Comparison of ENCODE assay signal across 1 fruit fly cellular context in the genomic region with DNA sequence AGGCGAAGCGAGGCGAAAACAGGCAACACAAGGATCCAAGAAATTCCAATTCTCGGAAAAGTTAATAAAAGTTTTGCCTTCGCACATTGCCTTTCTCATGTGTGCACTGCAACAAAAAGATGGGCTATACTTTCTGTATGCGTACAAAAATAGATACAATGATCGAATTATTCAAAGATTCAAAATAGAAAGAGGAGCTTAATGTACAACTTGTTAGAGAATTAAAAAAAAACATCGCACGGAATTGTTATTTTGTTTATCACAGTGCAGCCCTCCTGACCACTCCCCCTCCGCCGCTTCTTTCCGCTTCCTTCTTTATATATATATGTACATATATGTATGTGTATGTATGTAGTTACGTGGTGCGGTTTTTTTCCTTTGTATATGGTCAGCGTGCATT.
TF ChIP-seq lines count a peak whose summit lies in the region.

No protein-coding gene starts in this region.

TF ChIP-seq in whole organism, embryonic, 481 proteins besides CTCF, POLR2A, EP300 and RAD21 (continued from another document):
- no peak; the same call in 2 of the 3 replicates for TF ChIP-seq B-H1 (GFP tag; IDR thresholded peaks at IDR 0.05; lab: Robert Waterston, UW)
- no peak for TF ChIP-seq Ets97D (GFP tag; optimal IDR thresholded peaks at IDR 0.05; lab: Kevin White, UChicago)
- TF ChIP-seq CG32532 (GFP tag; IDR thresholded peaks at IDR 0.05; lab: Robert Waterston, UW), result no peak
- TF ChIP-seq dysf (GFP tag; IDR thresholded peaks at IDR 0.05; lab: Robert Waterston, UW), result peak; percentile 38; the same call in 1 of the 3 replicates
- no peak for TF ChIP-seq wdn (GFP tag; IDR thresholded peaks at IDR 0.05; lab: Robert Waterston, UW)
- peak; percentile 29 for TF ChIP-seq CG12391 (tag; optimal IDR thresholded peaks at IDR 0.05; lab: Kevin White, UChicago)
- peak; percentile 62 for TF ChIP-seq dmrt11E (tag; optimal IDR thresholded peaks at IDR 0.05; lab: Kevin White, UChicago)
- TF ChIP-seq CG17361 (GFP tag; IDR thresholded peaks at IDR 0.05; lab: Robert Waterston, UW), result 0 out of 3 replicates have a peak, but pooled peaks have one; percentile 22
- TF ChIP-seq bowl (GFP tag; IDR thresholded peaks at IDR 0.05; lab: Robert Waterston, UW), result no peak
- TF ChIP-seq HLHmδ (GFP tag; optimal IDR thresholded peaks at IDR 0.05; lab: Kevin White, UChicago), result no peak
- TF ChIP-seq CG4404 (GFP tag; IDR thresholded peaks at IDR 0.05; lab: Robert Waterston, UW), result peak; percentile 29; the same call in 1 of the 2 replicates
- peak; percentile 37 for TF ChIP-seq CG11504 (tag; optimal IDR thresholded peaks at IDR 0.05; lab: Kevin White, UChicago)
- no peak for TF ChIP-seq pita (GFP tag; optimal IDR thresholded peaks at IDR 0.05; lab: Kevin White, UChicago)
- TF ChIP-seq sens-2 (GFP tag; IDR thresholded peaks at IDR 0.05; lab: Robert Waterston, UW), result 0 out of 2 replicates have a peak, but pooled peaks have one; percentile 19
- no peak for TF ChIP-seq bcd (GFP tag; optimal IDR thresholded peaks at IDR 0.05; lab: Kevin White, UChicago)
- no peak for TF ChIP-seq vfl (GFP tag; optimal IDR thresholded peaks at IDR 0.05; lab: Kevin White, UChicago)
- peak; percentile 33 for TF ChIP-seq CG14710 (tag; optimal IDR thresholded peaks at IDR 0.05; lab: Kevin White, UChicago)
- no peak for TF ChIP-seq CG18764 (GFP tag; optimal IDR thresholded peaks at IDR 0.05; lab: Kevin White, UChicago)
- no peak for TF ChIP-seq HmgD (GFP tag; optimal IDR thresholded peaks at IDR 0.05; lab: Kevin White, UChicago)
- no peak for TF ChIP-seq Hand (GFP tag; optimal IDR thresholded peaks at IDR 0.05; lab: Kevin White, UChicago)
- TF ChIP-seq gem (tag; optimal IDR thresholded peaks at IDR 0.05; lab: Kevin White, UChicago), result peak; percentile 64
- TF ChIP-seq ro (GFP tag; IDR thresholded peaks at IDR 0.05; lab: Robert Waterston, UW), result no peak
- TF ChIP-seq Dll (GFP tag; IDR thresholded peaks at IDR 0.05; lab: Robert Waterston, UW; ENCODE audit: partially characterized antibody), result no peak
- TF ChIP-seq emc (GFP tag; optimal IDR thresholded peaks at IDR 0.05; lab: Kevin White, UChicago), result no peak
- no peak for TF ChIP-seq Nf-YC (tag; optimal IDR thresholded peaks at IDR 0.05; lab: Kevin White, UChicago)
- TF ChIP-seq CG8765 (GFP tag; IDR thresholded peaks at IDR 0.05; lab: Robert Waterston, UW), result no peak
- TF ChIP-seq CG18599 (GFP tag; optimal IDR thresholded peaks at IDR 0.05; lab: Kevin White, UChicago), result no peak
- TF ChIP-seq tna (GFP tag; IDR thresholded peaks at IDR 0.05; lab: Robert Waterston, UW; ENCODE audit: partially characterized antibody), result no peak
- no peak for TF ChIP-seq gcm2 (GFP tag; optimal IDR thresholded peaks at IDR 0.05; lab: Kevin White, UChicago)
- TF ChIP-seq CG7271 (tag; optimal IDR thresholded peaks at IDR 0.05; lab: Kevin White, UChicago), result no peak
- no peak for TF ChIP-seq gt (GFP tag; IDR thresholded peaks at IDR 0.05; lab: Robert Waterston, UW)
- 0 out of 2 replicates have a peak, but pooled peaks have one; percentile 18 for TF ChIP-seq ap (GFP tag; IDR thresholded peaks at IDR 0.05; lab: Robert Waterston, UW)
- no peak for TF ChIP-seq kah (GFP tag; optimal IDR thresholded peaks at IDR 0.05; lab: Kevin White, UChicago)
- no peak for TF ChIP-seq repo (GFP tag; optimal IDR thresholded peaks at IDR 0.05; lab: Kevin White, UChicago)
- TF ChIP-seq D (optimal IDR thresholded peaks at IDR 0.05; lab: Kevin White, UChicago), result no peak
- peak; percentile 22 for TF ChIP-seq D (GFP tag; optimal IDR thresholded peaks at IDR 0.05; lab: Kevin White, UChicago)
- no peak for TF ChIP-seq luna (GFP tag; optimal IDR thresholded peaks at IDR 0.05; lab: Kevin White, UChicago)
- no peak for TF ChIP-seq CG3995 (GFP tag; optimal IDR thresholded peaks at IDR 0.05; lab: Kevin White, UChicago)
- TF ChIP-seq vnd (GFP tag; IDR thresholded peaks at IDR 0.05; lab: Robert Waterston, UW; ENCODE audit: partially characterized antibody), result no peak
- TF ChIP-seq Dbx (GFP tag; IDR thresholded peaks at IDR 0.05; lab: Robert Waterston, UW), result no peak
- TF ChIP-seq CG2129 (GFP tag; IDR thresholded peaks at IDR 0.05; lab: Robert Waterston, UW; ENCODE audit: partially characterized antibody), result no peak
- no peak for TF ChIP-seq CG6272 (GFP tag; IDR thresholded peaks at IDR 0.05; lab: Robert Waterston, UW)
- TF ChIP-seq row (GFP tag; IDR thresholded peaks at IDR 0.05; lab: Robert Waterston, UW), result peak; percentile 55
- TF ChIP-seq E2f1 (GFP tag; IDR thresholded peaks at IDR 0.05; lab: Robert Waterston, UW), result no peak; the same call in 1 of the 2 replicates
- no peak for TF ChIP-seq CG8478 (optimal IDR thresholded peaks at IDR 0.05; lab: Kevin White, UChicago)
- TF ChIP-seq Hey (tag; optimal IDR thresholded peaks at IDR 0.05; lab: Kevin White, UChicago), result no peak
- TF ChIP-seq Nf-YA (GFP tag; IDR thresholded peaks at IDR 0.05; lab: Robert Waterston, UW), result no peak
- peak; percentile 21; the same call in 1 of the 2 replicates for TF ChIP-seq CG14667 (GFP tag; IDR thresholded peaks at IDR 0.05; lab: Robert Waterston, UW)
- TF ChIP-seq Doc2 (GFP tag; IDR thresholded peaks at IDR 0.05; lab: Robert Waterston, UW), result no peak
- peak; percentile 1 for TF ChIP-seq PHDP (tag; optimal IDR thresholded peaks at IDR 0.05; lab: Kevin White, UChicago)
- TF ChIP-seq crp (GFP tag; optimal IDR thresholded peaks at IDR 0.05; lab: Kevin White, UChicago), result no peak
- peak; percentile 45 for TF ChIP-seq CG33557 (GFP tag; optimal IDR thresholded peaks at IDR 0.05; lab: Kevin White, UChicago)
- TF ChIP-seq al (GFP tag; IDR thresholded peaks at IDR 0.05; lab: Robert Waterston, UW), result no peak
- TF ChIP-seq hth (optimal IDR thresholded peaks at IDR 0.05; lab: Kevin White, UChicago), result no peak
- no peak for TF ChIP-seq Awh (GFP tag; IDR thresholded peaks at IDR 0.05; lab: Robert Waterston, UW)
